Worm (Caenorhabditis elegans) whole organism, late embryonic: ENCODE measurements around the gene grk-1.

ENCODE experiments used
- ceh-31 ChIP-seq: sonication (generic microtip); optimal IDR thresholded peaks from 2 replicates; lab custom pipeline; 2016; ENCODE audit warnings: missing genetic modification characterization, missing compliant biosample characterization
- ceh-34 ChIP-seq: sonication (generic microtip); optimal IDR thresholded peaks from 2 replicates; lab custom pipeline; 2016; ENCODE audit warnings: mild to moderate bottlenecking, missing genetic modification characterization, missing compliant biosample characterization
- fkh-6 ChIP-seq: sonication (generic microtip); optimal IDR thresholded peaks from 2 replicates; lab custom pipeline; 2016; ENCODE audit warnings: missing genetic modification characterization, missing compliant biosample characterization
- hlh-13 ChIP-seq: fragments of 200-800 bp; sonication (Bioruptor generic); optimal IDR thresholded peaks from 2 replicates; lab custom pipeline; 2018; ENCODE audit warnings: mild to moderate bottlenecking, missing genetic modification characterization, missing compliant biosample characterization
- hlh-15 ChIP-seq: sonication (generic microtip); optimal IDR thresholded peaks from 2 replicates; lab custom pipeline; 2016; ENCODE audit warnings: missing genetic modification characterization, missing compliant biosample characterization
- hlh-6 ChIP-seq: sonication (generic microtip); optimal IDR thresholded peaks from 2 replicates; lab custom pipeline; 2016; ENCODE audit warnings: missing genotype, missing genetic modification characterization, missing compliant biosample characterization
- nfya-1 ChIP-seq: sonication (generic microtip); optimal IDR thresholded peaks from 2 replicates; lab custom pipeline; 2017; ENCODE audit warnings: missing genetic modification characterization, mild to moderate bottlenecking, missing compliant biosample characterization, antibody characterized with exemption, moderate library complexity
- odd-2 ChIP-seq: sonication (generic microtip); optimal IDR thresholded peaks from 2 replicates; lab custom pipeline; 2017; ENCODE audit warnings: antibody characterized with exemption, mild to moderate bottlenecking, missing genetic modification characterization, missing compliant biosample characterization
- pag-3 ChIP-seq: sonication (generic microtip); optimal IDR thresholded peaks from 2 replicates; lab custom pipeline; 2016; ENCODE audit warnings: missing compliant biosample characterization, missing genetic modification characterization, borderline replicate concordance
- pros-1 ChIP-seq: fragments of 150-350 bp; optimal IDR thresholded peaks from 2 replicates; lab custom pipeline; 2014; ENCODE audit warnings: missing biosample characterization, missing genetic modification reagents, missing genetic modification characterization
- ref-2 ChIP-seq: sonication (generic microtip); optimal IDR thresholded peaks from 2 replicates; lab custom pipeline; 2016; ENCODE audit warnings: missing genetic modification characterization, missing compliant biosample characterization
- sox-2 ChIP-seq: fragments of 200-800 bp; sonication (Bioruptor generic); IDR thresholded peaks from 2 replicates; pipeline ENCODE4 v1.3.6; 2022; ENCODE audit warnings: missing genetic modification reagents, missing genetic modification characterization, missing compliant biosample characterization
- sox-4 ChIP-seq: sonication (generic microtip); optimal IDR thresholded peaks from 2 replicates; lab custom pipeline; 2017; ENCODE audit warnings: mild to moderate bottlenecking, missing genetic modification characterization, inconsistent platforms, missing compliant biosample characterization

Gene grk-1

ce11 chrX:9948528-9948927, 50.5 kb downstream of the grk-1 start:
- no peak for TF ChIP-seq hlh-13 (GFP tag; lab: Kevin White, UChicago)
- TF ChIP-seq pros-1 (tag; lab: Kevin White, UChicago): no peak
- no peak for TF ChIP-seq ceh-34 (tag; lab: Kevin White, UChicago)
- no peak for TF ChIP-seq hlh-15 (tag; lab: Kevin White, UChicago)
- no peak for TF ChIP-seq nfya-1
- no peak for TF ChIP-seq pag-3 (tag; lab: Kevin White, UChicago)
- no peak for TF ChIP-seq sox-2 (GFP tag; lab: Robert Waterston, UW)
- no peak for TF ChIP-seq fkh-6 (tag; lab: Kevin White, UChicago)
- TF ChIP-seq sox-4 (tag; lab: Kevin White, UChicago): no peak

- TF ChIP-seq pros-1 (tag; lab: Kevin White, UChicago) (peak; percentile 19), ceh-31 (tag; lab: Kevin White, UChicago) (peak; percentile 32), ref-2 (peak; percentile 55), odd-2 (no peak), hlh-6 (tag; lab: Kevin White, UChicago) (peak; percentile 23)
Observed at ce11 chrX:9941379-9941778, 57.6 kb downstream of the grk-1 start.
